Fruit fly (Drosophila melanogaster) whole organism, adult: ENCODE results near the gene CG12746.
A peak's percentile ranks its signal among the peaks of the same experiment; 100 is the strongest.

Source experiments
- CG11617 ChIP-seq: fragments of 200-800 bp; sonication (Bioruptor generic); optimal IDR thresholded peaks from 2 replicates; lab custom pipeline; 2017; ENCODE audit warnings: mild to moderate bottlenecking, missing biosample characterization, missing genetic modification reagents, missing genetic modification characterization
- CG12768 ChIP-seq: fragments of 200-800 bp; sonication (Bioruptor generic); optimal IDR thresholded peaks from 2 replicates; lab custom pipeline; 2017; ENCODE audit warnings: missing biosample characterization, missing genetic modification characterization, mild to moderate bottlenecking, moderate library complexity, missing genetic modification reagents
- CG14711 ChIP-seq: fragments of 200-800 bp; sonication (Bioruptor generic); optimal IDR thresholded peaks from 2 replicates; lab custom pipeline; 2018; ENCODE audit warnings: missing biosample characterization, mild to moderate bottlenecking, missing genetic modification characterization, moderate library complexity
- CG1620 ChIP-seq: fragments of 200-800 bp; sonication (Bioruptor generic); optimal IDR thresholded peaks from 2 replicates; lab custom pipeline; 2016; ENCODE audit warnings: missing biosample characterization, missing genetic modification characterization
- CG33017 ChIP-seq: fragments of 200-800 bp; sonication (Bioruptor generic); optimal IDR thresholded peaks from 2 replicates; lab custom pipeline; 2018; ENCODE audit warnings: missing biosample characterization, mild to moderate bottlenecking, missing genetic modification characterization, moderate library complexity
- CG5204 ChIP-seq: fragments of 200-800 bp; sonication (Bioruptor generic); optimal IDR thresholded peaks from 2 replicates; lab custom pipeline; 2016; ENCODE audit warnings: missing biosample characterization, missing genetic modification characterization
- CG7045 ChIP-seq: fragments of 200-800 bp; sonication (Bioruptor generic); optimal IDR thresholded peaks from 2 replicates; lab custom pipeline; 2017; ENCODE audit warnings: missing biosample characterization, mild to moderate bottlenecking, missing genetic modification characterization
- CG7101 ChIP-seq: fragments of 200-800 bp; sonication (Bioruptor generic); optimal IDR thresholded peaks from 2 replicates; lab custom pipeline; 2018; ENCODE audit warnings: missing biosample characterization, mild to moderate bottlenecking, missing genetic modification characterization, moderate library complexity
- Clk ChIP-seq: fragments of 200-800 bp; sonication (Bioruptor generic); optimal IDR thresholded peaks from 2 replicates; lab custom pipeline; 2017; ENCODE audit warnings: missing biosample characterization, missing genetic modification characterization
- Crg-1 ChIP-seq: fragments of 200-800 bp; sonication (Bioruptor generic); optimal IDR thresholded peaks from 2 replicates; lab custom pipeline; 2016; ENCODE audit warnings: missing biosample characterization, missing genetic modification characterization
- Hr96 ChIP-seq: fragments of 200-800 bp; sonication (Bioruptor generic); optimal IDR thresholded peaks from 2 replicates; lab custom pipeline; 2016; ENCODE audit warnings: missing biosample characterization, missing genetic modification characterization
- Mnt ChIP-seq: fragments of 200-800 bp; sonication (Bioruptor generic); optimal IDR thresholded peaks from 2 replicates; lab custom pipeline; 2016; ENCODE audit warnings: missing biosample characterization, mild to moderate bottlenecking, missing genetic modification characterization
- bab1 ChIP-seq: fragments of 200-800 bp; sonication (Bioruptor generic); optimal IDR thresholded peaks from 3 replicates; lab custom pipeline; 2019; ENCODE audit warnings: missing biosample characterization, mild to moderate bottlenecking, missing genetic modification characterization, moderate library complexity
- cic ChIP-seq: fragments of 200-800 bp; sonication (Bioruptor generic); optimal IDR thresholded peaks from 2 replicates; lab custom pipeline; 2017; ENCODE audit warnings: missing biosample characterization, mild to moderate bottlenecking, missing genetic modification characterization, moderate library complexity
- cnc ChIP-seq, 2 experiments: fragments of >200 bp; optimal IDR thresholded peaks; 2 replicates each; lab custom pipeline; 2017
- kay ChIP-seq: fragments of 200-800 bp; sonication (Bioruptor generic); peaks from one replicate; lab custom pipeline; 2016; ENCODE audit warnings: missing biosample characterization, missing genetic modification characterization, borderline replicate concordance
- ovo ChIP-seq: fragments of 200-800 bp; sonication (Bioruptor generic); optimal IDR thresholded peaks from 2 replicates; lab custom pipeline; 2016; ENCODE audit warnings: missing biosample characterization, missing genetic modification characterization
- pad ChIP-seq: fragments of 200-800 bp; sonication (Bioruptor generic); optimal IDR thresholded peaks from 3 replicates; lab custom pipeline; 2017; ENCODE audit warnings: missing biosample characterization, missing genetic modification characterization, mild to moderate bottlenecking, moderate library complexity, missing genetic modification reagents
- tj ChIP-seq: fragments of 200-800 bp; sonication (Bioruptor generic); optimal IDR thresholded peaks from 3 replicates; lab custom pipeline; 2017; ENCODE audit warnings: missing biosample characterization, mild to moderate bottlenecking, missing genetic modification characterization, moderate library complexity
- toe ChIP-seq: fragments of 200-800 bp; sonication (Bioruptor generic); optimal IDR thresholded peaks from 2 replicates; lab custom pipeline; 2016; ENCODE audit warnings: missing biosample characterization, missing genetic modification characterization

Gene CG12746

dm6 chr3R:5564775-5565190 lies at the start of gene CG12746, which contains the start of gene CG14671:
Gene CG12746 (plus strand): TSS chr3R:5564865.
Gene CG14671 (minus strand): TSS chr3R:5564815.
- TF ChIP-seq Crg-1 (no peak), CG33017 (tag; lab: Kevin White, UChicago) (no peak), CG7101 (tag; lab: Kevin White, UChicago) (no peak), Clk (GFP tag; lab: Kevin White, UChicago) (no peak), CG7045 (GFP tag; lab: Kevin White, UChicago) (no peak), CG11617 (GFP tag; lab: Kevin White, UChicago) (peak; percentile 38), Hr96 (GFP tag; lab: Kevin White, UChicago) (no peak), Mnt (peak; percentile 64), cic (GFP tag; lab: Kevin White, UChicago) (peak; percentile 48), tj (GFP tag; lab: Kevin White, UChicago) (peak; percentile 35), kay (GFP tag; lab: Kevin White, UChicago) (no peak)

- TF ChIP-seq CG14711 (tag; lab: Kevin White, UChicago) (no peak), CG11617 (GFP tag; lab: Kevin White, UChicago) (no peak)
These were observed 48.1 kb upstream of the CG12746 start for dm6 chr3R:5516582-5517001.

dm6 chr3R:5517002-5517875 lies 47.4 kb upstream of the CG12746 start, which contains the start of gene Itpr:
Gene Itpr (plus strand): TSS chr3R:5517117.
- TF ChIP-seq toe (GFP tag; lab: Kevin White, UChicago) (no peak), ovo (GFP tag; lab: Kevin White, UChicago) (peak; percentile 95), CG7045 (GFP tag; lab: Kevin White, UChicago) (peak; percentile 47), CG7101 (tag; lab: Kevin White, UChicago) (no peak), kay (GFP tag; lab: Kevin White, UChicago) (peak; percentile 69), CG11617 (GFP tag; lab: Kevin White, UChicago) (peak; percentile 31), CG33017 (tag; lab: Kevin White, UChicago) (no peak), CG1620 (no peak), CG5204 (GFP tag; lab: Kevin White, UChicago) (no peak), Crg-1 (peak; percentile 14), tj (GFP tag; lab: Kevin White, UChicago) (peak; percentile 68), Hr96 (GFP tag; lab: Kevin White, UChicago) (no peak), Clk (GFP tag; lab: Kevin White, UChicago) (no peak), Mnt (peak; percentile 76), bab1 (peak; percentile 37), CG14711 (tag; lab: Kevin White, UChicago) (no peak), cic (GFP tag; lab: Kevin White, UChicago) (peak; percentile 83), cnc (optimal IDR thresholded peaks at IDR 0.05; lab: Kevin White, UChicago) (peak; percentile 68 to 77), pad (GFP tag; lab: Kevin White, UChicago) (peak; percentile 23), CG12768 (GFP tag; lab: Kevin White, UChicago) (peak; percentile 63)

dm6 chr3R:5517876-5518211 lies 46.8 kb upstream of the CG12746 start:
- TF ChIP-seq CG5204 (GFP tag; lab: Kevin White, UChicago) (no peak), CG14711 (tag; lab: Kevin White, UChicago) (no peak), CG33017 (tag; lab: Kevin White, UChicago) (no peak), cic (GFP tag; lab: Kevin White, UChicago) (no peak)

- TF ChIP-seq Clk (GFP tag; lab: Kevin White, UChicago) (no peak), CG7101 (tag; lab: Kevin White, UChicago) (no peak), tj (GFP tag; lab: Kevin White, UChicago) (peak; percentile 35), Hr96 (GFP tag; lab: Kevin White, UChicago) (no peak), bab1 (peak; percentile 6), CG14711 (tag; lab: Kevin White, UChicago) (no peak)
These were observed 46.0 kb upstream of the CG12746 start for dm6 chr3R:5518627-5519026.

- peak; percentile 25 for TF ChIP-seq cic (GFP tag; lab: Kevin White, UChicago)
- TF ChIP-seq CG14711 (tag; lab: Kevin White, UChicago), result no peak
- TF ChIP-seq CG12768 (GFP tag; lab: Kevin White, UChicago), result no peak
- no peak for TF ChIP-seq Hr96 (GFP tag; lab: Kevin White, UChicago)
These were observed 44.9 kb upstream of the CG12746 start for dm6 chr3R:5519789-5520188.

- TF ChIP-seq CG12768 (GFP tag; lab: Kevin White, UChicago) (peak; percentile 51), bab1 (peak; percentile 58), Crg-1 (no peak), tj (GFP tag; lab: Kevin White, UChicago) (no peak), kay (GFP tag; lab: Kevin White, UChicago) (peak; percentile 80)
These were observed 44.1 kb upstream of the CG12746 start for dm6 chr3R:5520566-5520965.
